Fruit fly (Drosophila melanogaster) whole organism, prepupa: Measurements from ENCODE around the gene Arpc2.

Experiments used
- Blimp-1 ChIP-seq: fragments of 200-800 bp; sonication (Bioruptor generic); optimal IDR thresholded peaks from 3 replicates; lab custom pipeline; 2017; ENCODE audit warnings: missing biosample characterization, missing genetic modification characterization, mild to moderate bottlenecking, moderate library complexity, missing genetic modification reagents
- CG10631 ChIP-seq: fragments of 200-800 bp; sonication (Bioruptor generic); optimal IDR thresholded peaks from 2 replicates; lab custom pipeline; 2016; ENCODE audit warnings: missing biosample characterization, missing genetic modification characterization
- CG15336 ChIP-seq: fragments of 200-800 bp; sonication (Bioruptor generic); IDR thresholded peaks from 2 replicates; pipeline ENCODE4 v1.3.6; 2022; ENCODE audit warnings: missing biosample characterization, missing genetic modification characterization
- CG31627 ChIP-seq: fragments of 200-800 bp; sonication (Bioruptor generic); optimal IDR thresholded peaks from 3 replicates; lab custom pipeline; 2016; ENCODE audit warnings: missing biosample characterization, missing genetic modification characterization
- Ets21C ChIP-seq: fragments of 200-800 bp; sonication (Bioruptor generic); optimal IDR thresholded peaks from 3 replicates; lab custom pipeline; 2016; ENCODE audit warnings: missing biosample characterization, missing genetic modification characterization
- Gug ChIP-seq: fragments of 200-800 bp; sonication (Bioruptor generic); IDR thresholded peaks from 2 replicates; pipeline ENCODE4 v1.3.6; 2022; ENCODE audit warnings: missing biosample characterization, missing genetic modification characterization
- Hr39 ChIP-seq: fragments of 200-800 bp; sonication (Bioruptor generic); optimal IDR thresholded peaks from 2 replicates; lab custom pipeline; 2016; ENCODE audit warnings: missing biosample characterization, missing genetic modification characterization
- eg ChIP-seq: fragments of 200-800 bp; sonication (Bioruptor generic); IDR thresholded peaks from 3 replicates; pipeline ENCODE4 v1.3.6; 2022; ENCODE audit warnings: missing biosample characterization, missing genetic modification characterization
- lz ChIP-seq: fragments of 200-800 bp; sonication (Bioruptor generic); optimal IDR thresholded peaks from 3 replicates; lab custom pipeline; 2016; ENCODE audit warnings: missing biosample characterization, missing genetic modification characterization
- net ChIP-seq: fragments of 200-800 bp; sonication (Bioruptor generic); optimal IDR thresholded peaks from 3 replicates; lab custom pipeline; 2016; ENCODE audit warnings: missing biosample characterization, missing genetic modification characterization
- salr ChIP-seq, 2 experiments: fragments of 200-800 bp; sonication (Bioruptor generic); optimal IDR thresholded peaks; 3 replicates each; lab custom pipeline; 2016 to 2018; ENCODE audit warnings: missing biosample characterization in 2 of 2, missing genetic modification characterization in 2 of 2, mild to moderate bottlenecking in 1 of 2
- svp ChIP-seq: fragments of 200-800 bp; sonication (Bioruptor generic); peaks from one replicate; lab custom pipeline; 2016; ENCODE audit warnings: missing biosample characterization, missing genetic modification characterization
- topi ChIP-seq: fragments of 200-800 bp; sonication (Bioruptor generic); optimal IDR thresholded peaks from 3 replicates; lab custom pipeline; 2016; ENCODE audit warnings: missing biosample characterization, missing genetic modification characterization

dm6 chr2L:20429458-20429857 lies 12.6 kb downstream of the Arpc2 start:
- no peak for TF ChIP-seq net
- no peak for TF ChIP-seq CG15336 (GFP tag; lab: Robert Waterston, UW)
- TF ChIP-seq CG10631 (GFP tag; lab: Kevin White, UChicago), result no peak
- no peak for TF ChIP-seq Ets21C (GFP tag; lab: Kevin White, UChicago)
- no peak for TF ChIP-seq svp (GFP tag; lab: Kevin White, UChicago)
- TF ChIP-seq CG31627 (GFP tag; lab: Kevin White, UChicago), result no peak
- TF ChIP-seq lz (GFP tag; lab: Kevin White, UChicago), result no peak
- TF ChIP-seq Hr39 (GFP tag; lab: Kevin White, UChicago), result no peak
- no peak for TF ChIP-seq eg (GFP tag; lab: Robert Waterston, UW)
- TF ChIP-seq Blimp-1 (GFP tag; lab: Kevin White, UChicago), result no peak
- TF ChIP-seq salr (GFP tag; optimal IDR thresholded peaks at IDR 0.05; lab: Kevin White, UChicago), result no peak
- no peak for TF ChIP-seq Gug
- no peak for TF ChIP-seq topi
